Worm (Caenorhabditis elegans): ENCODE data around the gene srd-59.

Gene srd-59

ce11 chrII:7183493-7184272, 21.8 kb upstream of the srd-59 start, which contains the start of gene pdl-1 (continued):
- TF ChIP-seq akir-1 (GFP tag; optimal IDR thresholded peaks at IDR 0.05), result peak; percentile 73
- TF ChIP-seq lin-40 (tag; optimal IDR thresholded peaks at IDR 0.05), result peak; percentile 72
- no peak for TF ChIP-seq nfya-1 (tag; optimal IDR thresholded peaks at IDR 0.05; ENCODE audit: borderline replicate concordance, insufficient read depth)
- peak; percentile 67 for TF ChIP-seq rcor-1 (GFP tag; IDR thresholded peaks at IDR 0.05)
- peak; percentile 82 for TF ChIP-seq attf-5 (GFP tag; optimal IDR thresholded peaks at IDR 0.05)
- peak; percentile 64; the same call in 1 of the 2 replicates for TF ChIP-seq ztf-28 (GFP tag; IDR thresholded peaks at IDR 0.05)
- peak; percentile 92 for TF ChIP-seq dox-1 (GFP tag; IDR thresholded peaks at IDR 0.05)
- TF ChIP-seq lin-35 (GFP tag; optimal IDR thresholded peaks at IDR 0.05), result peak in 1 of 3 experiments; percentile 66
- peak; percentile 86 for TF ChIP-seq madf-10 (tag; optimal IDR thresholded peaks at IDR 0.05)
- TF ChIP-seq sptf-2 (GFP tag; optimal IDR thresholded peaks at IDR 0.05), result peak; percentile 31
- peak; percentile 53 for TF ChIP-seq snpc-4 (GFP tag; optimal IDR thresholded peaks at IDR 0.05)
- peak; percentile 67 to 83 (median 80) for TF ChIP-seq snpc-4 (tag; optimal IDR thresholded peaks at IDR 0.05)
- peak; percentile 83 for TF ChIP-seq ceh-27 (GFP tag; optimal IDR thresholded peaks at IDR 0.05)
- peak; percentile 62 for TF ChIP-seq ets-4 (GFP tag; optimal IDR thresholded peaks at IDR 0.05)
- no peak for TF ChIP-seq F49E8.2 (tag; optimal IDR thresholded peaks at IDR 0.05; ENCODE audit: insufficient read depth)
- TF ChIP-seq nfyb-1 (GFP tag; IDR thresholded peaks at IDR 0.05), result peak; percentile 88
- peak; percentile 71 for TF ChIP-seq fkh-3 (tag; optimal IDR thresholded peaks at IDR 0.05)
- peak; percentile 91 for TF ChIP-seq nhr-90 (tag; optimal IDR thresholded peaks at IDR 0.05)
- peak; percentile 65 for TF ChIP-seq aptf-2 (GFP tag; conservative IDR thresholded peaks at IDR 0.05)
- peak; percentile 40 for TF ChIP-seq tbx-9 (tag; optimal IDR thresholded peaks at IDR 0.05; ENCODE audit: borderline replicate concordance)
- peak; percentile 72; the same call in 1 of the 2 replicates for TF ChIP-seq Y79H2A.3 (GFP tag; conservative IDR thresholded peaks at IDR 0.05)
- peak; percentile 62; the same call in 1 of the 2 replicates for TF ChIP-seq Y95B8A.8 (GFP tag; IDR thresholded peaks at IDR 0.05)
- peak; percentile 58; the same call in 1 of the 2 replicates for TF ChIP-seq Y53G8AR.9 (GFP tag; conservative IDR thresholded peaks at IDR 0.05)
- peak; percentile 96 for TF ChIP-seq lin-26 (GFP tag; IDR thresholded peaks at IDR 0.05)
- no peak for TF ChIP-seq sdz-38 (tag; optimal IDR thresholded peaks at IDR 0.05)
- TF ChIP-seq mes-4 (tag; optimal IDR thresholded peaks at IDR 0.05), result peak; percentile 91
- peak; percentile 64 for TF ChIP-seq unc-130 (GFP tag; optimal IDR thresholded peaks at IDR 0.05)
- TF ChIP-seq ceh-58 (GFP tag; IDR thresholded peaks at IDR 0.05), result no peak
- no peak for TF ChIP-seq ztf-6 (GFP tag; IDR thresholded peaks at IDR 0.05)
- TF ChIP-seq tlf-1 (GFP tag; optimal IDR thresholded peaks at IDR 0.05), result peak; percentile 39
- TF ChIP-seq K12H6.12 (tag; optimal IDR thresholded peaks at IDR 0.05), result peak; percentile 77
- TF ChIP-seq T07F8.4 (tag; optimal IDR thresholded peaks at IDR 0.05), result peak; percentile 86
- TF ChIP-seq dpl-1 (GFP tag; optimal IDR thresholded peaks at IDR 0.05), result no peak
- TF ChIP-seq aptf-3 (GFP tag; IDR thresholded peaks at IDR 0.05), result 0 out of 2 replicates have a peak, but pooled peaks have one; percentile 71
- peak; percentile 96 for TF ChIP-seq die-1 (tag; optimal IDR thresholded peaks at IDR 0.05)
- peak; percentile 88 for TF ChIP-seq pbrm-1 (GFP tag; IDR thresholded peaks at IDR 0.05)
- TF ChIP-seq B0019.2 (GFP tag; conservative IDR thresholded peaks at IDR 0.05), result 0 out of 2 replicates have a peak, but pooled peaks have one; percentile 26
- peak; percentile 44 for TF ChIP-seq ztf-22 (GFP tag; optimal IDR thresholded peaks at IDR 0.05)
- peak; percentile 73; the same call in 1 of the 2 replicates for TF ChIP-seq madf-6 (GFP tag; IDR thresholded peaks at IDR 0.05)
- TF ChIP-seq F39B2.1 (GFP tag; IDR thresholded peaks at IDR 0.05), result no peak
- TF ChIP-seq B0336.3 (GFP tag; IDR thresholded peaks at IDR 0.05), result no peak; the same call in 1 of the 2 replicates
- TF ChIP-seq egrh-3 (GFP tag; IDR thresholded peaks at IDR 0.05), result peak; percentile 57
- TF ChIP-seq ceh-100 (GFP tag; IDR thresholded peaks at IDR 0.05), result peak; percentile 77
- no peak for TF ChIP-seq ccch-3 (GFP tag; optimal IDR thresholded peaks at IDR 0.05)
- peak; percentile 59 for TF ChIP-seq B0035.1 (tag; optimal IDR thresholded peaks at IDR 0.05)
- peak; percentile 39; the same call in 1 of the 2 replicates for TF ChIP-seq let-526 (GFP tag; IDR thresholded peaks at IDR 0.05)
- peak; percentile 85 for TF ChIP-seq atf-7 (tag; optimal IDR thresholded peaks at IDR 0.05)
